Worm (Caenorhabditis elegans): ENCODE measurements around the gene B0035.13.

The B0035.13 gene

ce11 chrIV:11284102-11284531 lies 22.4 kb downstream of the B0035.13 start (continued):
- TF ChIP-seq nhr-20 (tag; optimal IDR thresholded peaks at IDR 0.05) (peak; percentile 37), lin-35 (GFP tag; optimal IDR thresholded peaks at IDR 0.05) (peak in 1 of 2 experiments; percentile 48)

ce11 chrIV:11276026-11276425 lies 30.5 kb downstream of the B0035.13 start:
- TF ChIP-seq ztf-11 (tag; optimal IDR thresholded peaks at IDR 0.05) (no peak), nhr-85 (tag) (no peak), mdl-1 (tag; optimal IDR thresholded peaks at IDR 0.05) (no peak), efl-3 (GFP tag; optimal IDR thresholded peaks at IDR 0.05) (no peak), ceh-82 (tag; optimal IDR thresholded peaks at IDR 0.05) (no peak), egl-27 (tag; optimal IDR thresholded peaks at IDR 0.05) (no peak), ztf-4 (tag; optimal IDR thresholded peaks at IDR 0.05) (no peak), lin-13 (GFP tag; optimal IDR thresholded peaks at IDR 0.05) (no peak), snpc-4 (tag; optimal IDR thresholded peaks at IDR 0.05) (no peak), mef-2 (tag; optimal IDR thresholded peaks at IDR 0.05) (no peak), unc-62 (GFP tag; optimal IDR thresholded peaks at IDR 0.05) (no peak), nhr-19 (GFP tag; conservative IDR thresholded peaks at IDR 0.05) (no peak), nhr-77 (tag; optimal IDR thresholded peaks at IDR 0.05) (no peak), skn-1 (tag; optimal IDR thresholded peaks at IDR 0.05) (no peak)

ce11 chrIV:11273151-11273550 lies 33.4 kb downstream of the B0035.13 start, which contains the start of gene gtl-2:
TSS of gene gtl-2 (plus strand) at chrIV:11273451.
- TF ChIP-seq nhr-11 (tag; optimal IDR thresholded peaks at IDR 0.05) (no peak), hpl-2 (GFP tag; optimal IDR thresholded peaks at IDR 0.05) (no peak), ceh-90 (tag; optimal IDR thresholded peaks at IDR 0.05) (no peak), snpc-4 (tag; optimal IDR thresholded peaks at IDR 0.05) (no peak), sptf-1 (tag; optimal IDR thresholded peaks at IDR 0.05) (no peak), unc-30 (tag; optimal IDR thresholded peaks at IDR 0.05) (no peak), vab-15 (tag; optimal IDR thresholded peaks at IDR 0.05) (no peak), egl-13 (tag; optimal IDR thresholded peaks at IDR 0.05) (no peak), nhr-76 (tag; optimal IDR thresholded peaks at IDR 0.05) (no peak), fkh-8 (tag; optimal IDR thresholded peaks at IDR 0.05) (no peak)

DNA sequence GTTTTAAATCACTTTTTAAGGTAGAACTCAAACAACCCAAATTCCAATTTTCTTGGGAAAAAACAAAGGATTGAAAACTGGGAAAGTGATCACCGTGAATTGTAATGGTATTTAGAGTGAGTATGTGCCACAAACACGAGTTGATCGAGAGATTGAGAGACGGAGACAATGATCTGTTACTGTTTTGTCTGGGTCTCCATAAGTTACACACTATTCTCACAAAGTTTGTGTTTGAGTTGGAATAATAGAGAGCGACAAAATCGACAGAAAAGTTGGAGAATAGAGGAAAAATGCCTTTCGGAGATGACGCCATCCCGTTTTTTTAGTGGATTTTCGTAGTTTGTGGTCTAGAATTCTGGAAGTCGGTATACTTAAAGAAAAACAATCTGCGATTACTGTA lies 35.3 kb downstream of the B0035.13 start, which contains the start of gene nhr-7:
Gene nhr-7, minus strand, starts transcription at position 101 of the 400 bp plus-strand sequence.
- TF ChIP-seq fkh-4 (tag; optimal IDR thresholded peaks at IDR 0.05; ENCODE audit: borderline replicate concordance), result no peak
- TF ChIP-seq nhr-77 (tag; optimal IDR thresholded peaks at IDR 0.05), result peak; percentile 28
- TF ChIP-seq rnt-1 (tag; optimal IDR thresholded peaks at IDR 0.05), result no peak

ce11 chrIV:11269483-11269882 lies 37.0 kb downstream of the B0035.13 start:
- TF ChIP-seq C16A3.4 (tag; optimal IDR thresholded peaks at IDR 0.05) (no peak), nhr-77 (tag; optimal IDR thresholded peaks at IDR 0.05) (peak; percentile 66), mdl-1 (tag; optimal IDR thresholded peaks at IDR 0.05) (no peak), nhr-85 (tag) (no peak), nhr-19 (GFP tag; conservative IDR thresholded peaks at IDR 0.05) (no peak), tbx-2 (tag; optimal IDR thresholded peaks at IDR 0.05) (peak; percentile 30), fkh-8 (tag; optimal IDR thresholded peaks at IDR 0.05) (no peak), nhr-71 (tag; optimal IDR thresholded peaks at IDR 0.05) (peak; percentile 2), efl-1 (optimal IDR thresholded peaks at IDR 0.05) (no peak), efl-1 (GFP tag; optimal IDR thresholded peaks at IDR 0.05 in 1 of 2) (peak in 1 of 2 experiments; percentile 62), nhr-20 (tag; optimal IDR thresholded peaks at IDR 0.05) (peak; percentile 12), ceh-90 (tag; optimal IDR thresholded peaks at IDR 0.05) (no peak), lsy-2 (tag; optimal IDR thresholded peaks at IDR 0.05) (peak in 1 of 2 experiments; percentile 21)

ce11 chrIV:11266090-11266489 lies 40.4 kb downstream of the B0035.13 start, which contains the start of gene col-127:
TSS of gene col-127 (minus strand) at chrIV:11266190.
- TF ChIP-seq dsc-1 (tag; optimal IDR thresholded peaks at IDR 0.05) (no peak), ztf-4 (tag; optimal IDR thresholded peaks at IDR 0.05) (no peak), snpc-4 (tag; optimal IDR thresholded peaks at IDR 0.05) (no peak), ceh-90 (tag; optimal IDR thresholded peaks at IDR 0.05) (no peak), fkh-8 (tag; optimal IDR thresholded peaks at IDR 0.05) (no peak), xbp-1 (tag; optimal IDR thresholded peaks at IDR 0.05) (no peak), lin-14 (GFP tag; optimal IDR thresholded peaks at IDR 0.05) (no peak), ceh-8 (GFP tag; optimal IDR thresholded peaks at IDR 0.05) (no peak), lin-13 (GFP tag; optimal IDR thresholded peaks at IDR 0.05) (no peak), sptf-1 (tag; optimal IDR thresholded peaks at IDR 0.05) (no peak), sup-37 (GFP tag; optimal IDR thresholded peaks at IDR 0.05) (no peak), zag-1 (tag; optimal IDR thresholded peaks at IDR 0.05) (no peak), ceh-63 (GFP tag; optimal IDR thresholded peaks at IDR 0.05) (no peak)
